Worm (Caenorhabditis elegans) whole organism, mixed stage, embryonic: ENCODE measurements around the gene EEED8.18.

Experiments
- elt-3 ChIP-seq: fragments of 150-350 bp; optimal IDR thresholded peaks from 2 replicates; lab custom pipeline; 2014; ENCODE audit warnings: missing biosample characterization, missing genetic modification characterization
- lin-13 ChIP-seq: fragments of 150-350 bp; optimal IDR thresholded peaks from 2 replicates; lab custom pipeline; 2014; ENCODE audit warnings: missing biosample characterization, missing genetic modification characterization
- lsy-2 ChIP-seq: fragments of 150-350 bp; optimal IDR thresholded peaks from 2 replicates; lab custom pipeline; 2014; ENCODE audit warnings: missing biosample characterization, missing genetic modification characterization
- pha-4 ChIP-seq: fragments of 150-350 bp; optimal IDR thresholded peaks from 2 replicates; lab custom pipeline; 2018; ENCODE audit warnings: missing biosample characterization, missing genetic modification reagents, missing genetic modification characterization
- sptf-1 ChIP-seq: sonication (generic microtip); optimal IDR thresholded peaks from 2 replicates; lab custom pipeline; 2017; ENCODE audit warnings: mild to moderate bottlenecking, missing genetic modification characterization, moderate library complexity, missing compliant biosample characterization
- unc-62 ChIP-seq: fragments of 150-350 bp; optimal IDR thresholded peaks from 2 replicates; lab custom pipeline; 2014; ENCODE audit warnings: missing biosample characterization, missing genetic modification reagents, missing genetic modification characterization
- zip-8 ChIP-seq: fragments of 150-350 bp; optimal IDR thresholded peaks from 2 replicates; lab custom pipeline; 2014; ENCODE audit warnings: missing biosample characterization, missing genetic modification characterization

- TF ChIP-seq pha-4 (tag; lab: Kevin White, UChicago) (no peak), unc-62 (no peak), elt-3 (tag; lab: Kevin White, UChicago) (no peak), lin-13 (no peak), lsy-2 (tag; lab: Kevin White, UChicago) (no peak), sptf-1 (tag; lab: Kevin White, UChicago) (no peak), zip-8 (tag; lab: Kevin White, UChicago) (no peak)
Observed at ce11 chrII:5378239-5378521, 34.2 kb downstream of the EEED8.18 start.
